Worm (Caenorhabditis elegans): Measurements from ENCODE around the gene Y43F8B.7.

Gene Y43F8B.7

DNA sequence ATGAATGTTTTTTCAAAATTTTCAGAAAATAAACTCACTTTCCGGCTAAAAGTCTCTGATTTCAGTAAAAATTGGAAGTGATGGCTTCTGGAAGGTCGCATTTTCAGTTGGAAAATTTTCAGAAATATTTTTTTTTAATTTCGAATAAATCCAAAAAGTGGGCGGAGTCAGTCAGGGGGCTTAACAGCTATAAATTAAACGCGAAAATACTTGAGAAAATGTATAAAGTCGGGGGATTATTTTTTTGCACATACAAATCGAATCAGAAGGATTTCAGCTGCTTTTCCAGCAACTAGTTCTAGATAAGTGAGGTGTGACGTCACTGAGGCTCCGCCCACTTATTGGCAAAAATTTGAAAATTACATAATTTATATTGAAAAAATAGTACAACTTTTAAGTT lies 42.4 kb downstream of the Y43F8B.7 start, which contains the start of gene Y43F8B.2:
Gene Y43F8B.2, minus strand, starts transcription at position 101 of the 400 bp plus-strand sequence.
- no peak for TF ChIP-seq lin-13 (tag; optimal IDR thresholded peaks at IDR 0.05)
- TF ChIP-seq cnd-1 (tag; optimal IDR thresholded peaks at IDR 0.05): no peak
- no peak for TF ChIP-seq ztf-11 (tag; optimal IDR thresholded peaks at IDR 0.05)
- no peak for TF ChIP-seq nhr-76 (tag; optimal IDR thresholded peaks at IDR 0.05)
- no peak for TF ChIP-seq unc-39 (tag; optimal IDR thresholded peaks at IDR 0.05)
- no peak for TF ChIP-seq nhr-28 (tag; optimal IDR thresholded peaks at IDR 0.05)
- TF ChIP-seq lin-32 (GFP tag; optimal IDR thresholded peaks at IDR 0.05): no peak
- no peak for TF ChIP-seq blmp-1 (tag; optimal IDR thresholded peaks at IDR 0.05)
- no peak for TF ChIP-seq ceh-39 (tag; optimal IDR thresholded peaks at IDR 0.05)
- TF ChIP-seq nhr-237 (tag; optimal IDR thresholded peaks at IDR 0.05): no peak
- no peak for TF ChIP-seq snpc-4 (tag; optimal IDR thresholded peaks at IDR 0.05)
- TF ChIP-seq bed-3 (GFP tag; optimal IDR thresholded peaks at IDR 0.05): no peak

DNA sequence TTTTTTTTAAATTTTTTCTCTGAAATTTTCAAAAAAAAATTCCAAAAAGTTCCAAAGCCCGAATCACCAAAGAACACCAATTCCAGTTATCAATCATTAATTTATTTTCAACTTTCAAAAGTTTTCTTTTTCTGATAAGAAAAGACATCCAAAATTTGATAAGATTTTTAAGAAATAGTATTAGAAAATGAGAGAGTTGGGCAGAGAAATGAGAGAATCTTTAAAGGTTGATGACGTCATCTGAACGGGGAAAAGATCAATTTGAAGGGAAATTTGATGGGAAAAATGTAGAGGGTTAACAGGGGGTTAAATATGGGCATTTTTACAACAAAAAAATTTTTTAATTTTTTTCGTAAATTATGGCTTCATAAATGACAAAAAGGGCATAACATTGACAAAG lies 42.9 kb downstream of the Y43F8B.7 start:
- TF ChIP-seq mab-5 (tag; optimal IDR thresholded peaks at IDR 0.05): no peak
- TF ChIP-seq zip-8 (tag; optimal IDR thresholded peaks at IDR 0.05): peak; percentile 31
- TF ChIP-seq unc-39 (tag; optimal IDR thresholded peaks at IDR 0.05): no peak
- TF ChIP-seq ceh-39 (tag; optimal IDR thresholded peaks at IDR 0.05): no peak
- no peak for TF ChIP-seq tbx-8 (GFP tag; optimal IDR thresholded peaks at IDR 0.05)
- TF ChIP-seq mep-1 (tag; optimal IDR thresholded peaks at IDR 0.05): no peak

Measured in whole organism, mixed stage, embryonic.